Worm (Caenorhabditis elegans) whole organism, young adult: Measurements from ENCODE around the gene F47C12.6.

Source experiments
- B0035.1 ChIP-seq: sonication (generic microtip); optimal IDR thresholded peaks from 2 replicates; lab custom pipeline; 2016; ENCODE audit warnings: missing genetic modification characterization, mild to moderate bottlenecking, missing compliant biosample characterization, missing genotype, missing genetic modification reagents
- Y53F4B.3 ChIP-seq: fragments of 200-800 bp; sonication (Bioruptor generic); IDR thresholded peaks from 2 replicates; pipeline ENCODE4 v1.3.6; 2022; ENCODE audit warnings: missing genetic modification reagents, missing genetic modification characterization, missing compliant biosample characterization
- ceh-100 ChIP-seq: fragments of 200-800 bp; sonication (Bioruptor generic); IDR thresholded peaks from 2 replicates; pipeline ENCODE4 v1.3.6; 2022; ENCODE audit warnings: missing genetic modification reagents, missing genetic modification characterization, missing compliant biosample characterization

ce11 chrIV:3979525-3979924 is 13.7 kb downstream of the F47C12.6 start, which contains the start of gene srh-222:
- no peak for TF ChIP-seq Y53F4B.3
- TF ChIP-seq B0035.1: no peak
- TF ChIP-seq ceh-100: no peak
